Worm (Caenorhabditis elegans) whole organism, L4/young adult: ENCODE data around the gene F37H8.6.

ENCODE experiments used
- W03F9.2 ChIP-seq: fragments of 150-350 bp; optimal IDR thresholded peaks from 2 replicates; lab custom pipeline; 2014; ENCODE audit warnings: missing biosample characterization, missing genetic modification characterization
- dao-5 ChIP-seq: sonication (generic microtip); optimal IDR thresholded peaks from 2 replicates; lab custom pipeline; 2016; ENCODE audit warnings: missing genotype, missing genetic modification characterization, moderate library complexity, missing compliant biosample characterization
- him-1 ChIP-seq: sonication (generic microtip); optimal IDR thresholded peaks from 2 replicates; lab custom pipeline; 2016; ENCODE audit warnings: missing genotype, missing genetic modification reagents, missing genetic modification characterization, missing compliant biosample characterization

The F37H8.6 gene

ce11 chrII:11181250-11181704 lies 4.0 kb upstream of the F37H8.6 start, which contains the start of gene bigr-1:
bigr-1 (plus strand) TSS chrII:11181654.
- TF ChIP-seq W03F9.2 (tag; lab: Kevin White, UChicago) (no peak), him-1 (tag; lab: Kevin White, UChicago) (no peak), dao-5 (no peak)

- no peak for TF ChIP-seq him-1 (tag; lab: Kevin White, UChicago)
- TF ChIP-seq dao-5: no peak
- TF ChIP-seq W03F9.2 (tag; lab: Kevin White, UChicago): no peak
Measured at ce11 chrII:11178737-11179136, 1.5 kb upstream of the F37H8.6 start.

- TF ChIP-seq dao-5: no peak
- no peak for TF ChIP-seq W03F9.2 (tag; lab: Kevin White, UChicago)
- TF ChIP-seq him-1 (tag; lab: Kevin White, UChicago): no peak
Measured at ce11 chrII:11176441-11176840, 835 bp downstream of the F37H8.6 start.

- TF ChIP-seq dao-5: no peak
- no peak for TF ChIP-seq him-1 (tag; lab: Kevin White, UChicago)
- no peak for TF ChIP-seq W03F9.2 (tag; lab: Kevin White, UChicago)
Measured at ce11 chrII:11175347-11175746, 1.9 kb downstream of the F37H8.6 start.

ce11 chrII:11167039-11167438 lies 10.2 kb downstream of the F37H8.6 start:
- peak; percentile 43 for TF ChIP-seq W03F9.2 (tag; lab: Kevin White, UChicago)
- no peak for TF ChIP-seq him-1 (tag; lab: Kevin White, UChicago)

ce11 chrII:11166414-11166813 lies 10.9 kb downstream of the F37H8.6 start:
- TF ChIP-seq dao-5 (no peak), W03F9.2 (tag; lab: Kevin White, UChicago) (no peak), him-1 (tag; lab: Kevin White, UChicago) (no peak)

ce11 chrII:11163291-11163690 lies 14.0 kb downstream of the F37H8.6 start:
- no peak for TF ChIP-seq dao-5
- TF ChIP-seq W03F9.2 (tag; lab: Kevin White, UChicago): no peak
- TF ChIP-seq him-1 (tag; lab: Kevin White, UChicago): no peak

ce11 chrII:11162390-11162789 lies 14.9 kb downstream of the F37H8.6 start, which contains the start of gene ptr-13:
ptr-13 (minus strand) TSS chrII:11162481.
- TF ChIP-seq him-1 (tag; lab: Kevin White, UChicago): no peak
- no peak for TF ChIP-seq W03F9.2 (tag; lab: Kevin White, UChicago)
- no peak for TF ChIP-seq dao-5

- TF ChIP-seq dao-5 (no peak), him-1 (tag; lab: Kevin White, UChicago) (no peak), W03F9.2 (tag; lab: Kevin White, UChicago) (no peak)
Measured at ce11 chrII:11161675-11162074, 15.6 kb downstream of the F37H8.6 start.

- TF ChIP-seq dao-5 (peak; percentile 35), W03F9.2 (tag; lab: Kevin White, UChicago) (no peak), him-1 (tag; lab: Kevin White, UChicago) (peak; percentile 31)
Measured at ce11 chrII:11157660-11158059, 19.6 kb downstream of the F37H8.6 start.

- no peak for TF ChIP-seq him-1 (tag; lab: Kevin White, UChicago)
- TF ChIP-seq dao-5: no peak
- no peak for TF ChIP-seq W03F9.2 (tag; lab: Kevin White, UChicago)
Measured at ce11 chrII:11156160-11156559, 21.1 kb downstream of the F37H8.6 start.

- no peak for TF ChIP-seq him-1 (tag; lab: Kevin White, UChicago)
- TF ChIP-seq W03F9.2 (tag; lab: Kevin White, UChicago): no peak
- TF ChIP-seq dao-5: no peak
Measured at ce11 chrII:11155400-11155799, 21.9 kb downstream of the F37H8.6 start.

ce11 chrII:11154957-11155356 lies 22.3 kb downstream of the F37H8.6 start:
- TF ChIP-seq dao-5: no peak
- no peak for TF ChIP-seq him-1 (tag; lab: Kevin White, UChicago)
- TF ChIP-seq W03F9.2 (tag; lab: Kevin White, UChicago): no peak

ce11 chrII:11153800-11154199 lies 23.5 kb downstream of the F37H8.6 start:
- TF ChIP-seq him-1 (tag; lab: Kevin White, UChicago): no peak
- TF ChIP-seq dao-5: no peak
- no peak for TF ChIP-seq W03F9.2 (tag; lab: Kevin White, UChicago)

ce11 chrII:11153080-11153479 lies 24.2 kb downstream of the F37H8.6 start:
- TF ChIP-seq him-1 (tag; lab: Kevin White, UChicago) (no peak), dao-5 (no peak), W03F9.2 (tag; lab: Kevin White, UChicago) (no peak)
